Worm (Caenorhabditis elegans): ENCODE data around the gene wrt-9.

ce11 chrX:1630881-1631516 is 54.6 kb downstream of the wrt-9 start, which contains the start of gene ZK380.2:
- TF ChIP-seq med-1 (GFP tag; optimal IDR thresholded peaks at IDR 0.05; ENCODE audit: insufficient read depth) (no peak), flt-1 (GFP tag; IDR thresholded peaks at IDR 0.05) (no peak), T22C8.4 (GFP tag; IDR thresholded peaks at IDR 0.05) (no peak), ztf-23 (GFP tag; IDR thresholded peaks at IDR 0.05) (no peak), tab-1 (GFP tag; IDR thresholded peaks at IDR 0.05) (no peak), klf-2 (GFP tag; conservative IDR thresholded peaks at IDR 0.05) (no peak)

All from whole organism, midembryonic.